Worm (Caenorhabditis elegans) whole organism, young adult: ENCODE results near the gene F17C11.22.

ENCODE experiments used
- B0019.2 ChIP-seq: fragments of 200-800 bp; sonication (Bioruptor generic); conservative IDR thresholded peaks from 2 replicates; pipeline ENCODE4 v1.3.6; 2022; ENCODE audit warnings: missing genetic modification reagents, missing genetic modification characterization, missing compliant biosample characterization
- D2030.7 ChIP-seq: fragments of 200-800 bp; sonication (Bioruptor generic); IDR thresholded peaks from 2 replicates; pipeline ENCODE4 v1.3.6; 2022; ENCODE audit warnings: missing genetic modification reagents, missing genetic modification characterization, missing compliant biosample characterization
- F23B12.7 ChIP-seq: sonication (generic microtip); optimal IDR thresholded peaks from 2 replicates; lab custom pipeline; 2017; ENCODE audit warnings: missing genetic modification characterization, mild to moderate bottlenecking, missing compliant biosample characterization, antibody characterized with exemption, moderate library complexity; ENCODE audit not compliant: insufficient read depth
- F33H1.4 ChIP-seq: fragments of 200-800 bp; sonication (Bioruptor generic); IDR thresholded peaks from 2 replicates; pipeline ENCODE4 v1.3.6; 2022; ENCODE audit warnings: missing genetic modification reagents, missing genetic modification characterization, missing compliant biosample characterization
- F39B2.1 ChIP-seq: fragments of 200-800 bp; sonication (Bioruptor generic); IDR thresholded peaks from 2 replicates; pipeline ENCODE4 v1.3.6; 2022; ENCODE audit warnings: missing genetic modification reagents, missing genetic modification characterization, missing compliant biosample characterization
- F49E8.2 ChIP-seq: sonication (generic microtip); optimal IDR thresholded peaks from 3 replicates; lab custom pipeline; 2017; ENCODE audit warnings: missing genetic modification characterization, mild to moderate bottlenecking, missing compliant biosample characterization, antibody characterized with exemption, moderate library complexity; ENCODE audit not compliant: insufficient read depth
- Y53F4B.3 ChIP-seq: fragments of 200-800 bp; sonication (Bioruptor generic); IDR thresholded peaks from 2 replicates; pipeline ENCODE4 v1.3.6; 2022; ENCODE audit warnings: missing genetic modification reagents, missing genetic modification characterization, missing compliant biosample characterization
- Y53G8AR.9 ChIP-seq: fragments of 200-800 bp; sonication (Bioruptor generic); conservative IDR thresholded peaks from 2 replicates; pipeline ENCODE4 v1.3.6; 2022; ENCODE audit warnings: missing genetic modification reagents, missing genetic modification characterization, missing compliant biosample characterization
- Y67H2A.10 ChIP-seq: fragments of 200-800 bp; sonication (Bioruptor generic); conservative IDR thresholded peaks from 2 replicates; pipeline ENCODE4 v1.3.6; 2022; ENCODE audit warnings: missing genetic modification reagents, missing genetic modification characterization, missing compliant biosample characterization
- Y95B8A.8 ChIP-seq: fragments of 200-800 bp; sonication (Bioruptor generic); IDR thresholded peaks from 2 replicates; pipeline ENCODE4 v1.3.6; 2022; ENCODE audit warnings: missing genetic modification reagents, missing genetic modification characterization, missing compliant biosample characterization
- ZK185.1 ChIP-seq: sonication (generic microtip); optimal IDR thresholded peaks from 2 replicates; lab custom pipeline; 2016; ENCODE audit warnings: mild to moderate bottlenecking, missing genetic modification characterization, missing compliant biosample characterization; ENCODE audit not compliant: poor library complexity, severe bottlenecking
- ama-1 ChIP-seq, 3 experiments: fragments of 150-350 bp in 1 of 3; sonication (generic microtip) in 2 of 3; optimal IDR thresholded peaks; 2 replicates each; lab custom pipeline; 2014 to 2018; ENCODE audit warnings: missing biosample characterization in 2 of 3, missing genetic modification characterization in 2 of 3, missing genetic modification reagents in 2 of 3
- attf-5 ChIP-seq: fragments of 200-800 bp; sonication (Bioruptor generic); optimal IDR thresholded peaks from 2 replicates; lab custom pipeline; 2018; ENCODE audit warnings: mild to moderate bottlenecking, missing genetic modification characterization, missing compliant biosample characterization
- attf-6 ChIP-seq: fragments of 200-800 bp; sonication (Bioruptor generic); IDR thresholded peaks from 2 replicates; pipeline ENCODE4 v1.3.6; 2022; ENCODE audit warnings: missing genetic modification reagents, missing genetic modification characterization, missing compliant biosample characterization
- ceh-100 ChIP-seq: fragments of 200-800 bp; sonication (Bioruptor generic); IDR thresholded peaks from 2 replicates; pipeline ENCODE4 v1.3.6; 2022; ENCODE audit warnings: missing genetic modification reagents, missing genetic modification characterization, missing compliant biosample characterization
- ceh-79 ChIP-seq: sonication (generic microtip); optimal IDR thresholded peaks from 2 replicates; lab custom pipeline; 2017; ENCODE audit warnings: mild to moderate bottlenecking, missing genetic modification characterization, missing compliant biosample characterization
- chd-7 ChIP-seq: sonication (generic microtip); optimal IDR thresholded peaks from 2 replicates; lab custom pipeline; 2016; ENCODE audit warnings: mild to moderate bottlenecking, missing genetic modification characterization, moderate library complexity, missing compliant biosample characterization
- die-1 ChIP-seq: sonication (generic microtip); optimal IDR thresholded peaks from 2 replicates; lab custom pipeline; 2016; ENCODE audit warnings: missing genotype, mild to moderate bottlenecking, missing genetic modification characterization, missing compliant biosample characterization
- ekl-4 ChIP-seq: fragments of 200-800 bp; sonication (Bioruptor generic); IDR thresholded peaks from 2 replicates; pipeline ENCODE4 v1.3.6; 2022; ENCODE audit warnings: missing genetic modification reagents, missing genetic modification characterization, missing compliant biosample characterization
- ets-4 ChIP-seq: fragments of 200-800 bp; sonication (Bioruptor generic); optimal IDR thresholded peaks from 2 replicates; lab custom pipeline; 2018; ENCODE audit warnings: mild to moderate bottlenecking, missing genetic modification characterization, missing compliant biosample characterization
- him-1 ChIP-seq: sonication (generic microtip); optimal IDR thresholded peaks from 2 replicates; lab custom pipeline; 2016; ENCODE audit warnings: missing genotype, missing genetic modification reagents, missing genetic modification characterization, missing compliant biosample characterization
- hlh-12 ChIP-seq: sonication (generic microtip); optimal IDR thresholded peaks from 2 replicates; lab custom pipeline; 2016; ENCODE audit warnings: missing genetic modification characterization, missing compliant biosample characterization
- hrde-1 ChIP-seq: sonication (generic microtip); optimal IDR thresholded peaks from 2 replicates; lab custom pipeline; 2016; ENCODE audit warnings: missing genetic modification characterization, mild to moderate bottlenecking, missing compliant biosample characterization, moderate library complexity, missing genotype, missing genetic modification reagents, borderline replicate concordance
- let-607 ChIP-seq, 2 experiments: fragments of 200-800 bp in 1 of 2; sonication (Bioruptor generic) in 1 of 2; sonication (generic microtip) in 1 of 2; optimal IDR thresholded peaks; 2 replicates each; lab custom pipeline; 2016 to 2018; ENCODE audit warnings: mild to moderate bottlenecking in 2 of 2, missing compliant biosample characterization in 2 of 2, missing genetic modification characterization in 2 of 2, moderate library complexity in 2 of 2, missing genotype in 1 of 2
- lin-35 ChIP-seq, 3 experiments: fragments of 150-350 bp in 2 of 3; sonication (generic microtip) in 1 of 3; optimal IDR thresholded peaks; 2 replicates each; lab custom pipeline; 2014 to 2018; ENCODE audit warnings: missing biosample characterization in 3 of 3, missing genetic modification characterization in 3 of 3, missing genetic modification reagents in 3 of 3
- lin-54 ChIP-seq: fragments of 200-800 bp; sonication (Bioruptor generic); optimal IDR thresholded peaks from 2 replicates; lab custom pipeline; 2018; ENCODE audit warnings: mild to moderate bottlenecking, missing genetic modification characterization, missing compliant biosample characterization
- madf-3 ChIP-seq: fragments of 200-800 bp; sonication (Bioruptor generic); IDR thresholded peaks from 2 replicates; pipeline ENCODE4 v1.3.6; 2022; ENCODE audit warnings: missing genetic modification reagents, missing genetic modification characterization, missing compliant biosample characterization
- madf-6 ChIP-seq: fragments of 200-800 bp; sonication (Bioruptor generic); IDR thresholded peaks from 2 replicates; pipeline ENCODE4 v1.3.6; 2022; ENCODE audit warnings: missing genetic modification reagents, missing genetic modification characterization, missing compliant biosample characterization
- madf-8 ChIP-seq: fragments of 200-800 bp; sonication (Bioruptor generic); conservative IDR thresholded peaks from 2 replicates; pipeline ENCODE4 v1.3.6; 2022; ENCODE audit warnings: missing genetic modification reagents, missing genetic modification characterization, missing compliant biosample characterization
- mcd-1 ChIP-seq: fragments of 200-800 bp; sonication (Bioruptor generic); IDR thresholded peaks from 2 replicates; pipeline ENCODE4 v1.3.6; 2022; ENCODE audit warnings: missing genetic modification reagents, missing genetic modification characterization, missing compliant biosample characterization
- mel-28 ChIP-seq: sonication (generic microtip); optimal IDR thresholded peaks from 2 replicates; lab custom pipeline; 2016; ENCODE audit warnings: borderline replicate concordance, mild to moderate bottlenecking, missing genetic modification characterization, missing compliant biosample characterization
- nfyb-1 ChIP-seq: fragments of 200-800 bp; sonication (Bioruptor generic); IDR thresholded peaks from 2 replicates; pipeline ENCODE4 v1.3.6; 2022; ENCODE audit warnings: missing genetic modification reagents, missing genetic modification characterization, missing compliant biosample characterization
- nhr-120 ChIP-seq: fragments of 200-800 bp; sonication (Bioruptor generic); IDR thresholded peaks from 2 replicates; pipeline ENCODE4 v1.3.6; 2022; ENCODE audit warnings: missing genetic modification characterization, missing compliant biosample characterization
- nhr-179 ChIP-seq: sonication (generic microtip); optimal IDR thresholded peaks from 2 replicates; lab custom pipeline; 2016; ENCODE audit warnings: mild to moderate bottlenecking, missing genetic modification characterization, missing compliant biosample characterization
- nhr-27 ChIP-seq: fragments of 200-800 bp; sonication (Bioruptor generic); optimal IDR thresholded peaks from 2 replicates; lab custom pipeline; 2018; ENCODE audit warnings: mild to moderate bottlenecking, missing genetic modification characterization, moderate library complexity, missing compliant biosample characterization
- repo-1 ChIP-seq: sonication (generic microtip); optimal IDR thresholded peaks from 2 replicates; lab custom pipeline; 2017; ENCODE audit warnings: mild to moderate bottlenecking, missing genetic modification characterization, missing compliant biosample characterization
- rpc-1 ChIP-seq, 2 experiments: fragments of 150-350 bp in 1 of 2; sonication (generic microtip) in 1 of 2; optimal IDR thresholded peaks; 2 replicates each; lab custom pipeline; 2014 to 2018; ENCODE audit warnings: missing biosample characterization in 1 of 2, missing genetic modification characterization in 1 of 2, missing genetic modification reagents in 1 of 2, missing genotype in 1 of 2
- snpc-3.4 ChIP-seq: sonication (generic microtip); optimal IDR thresholded peaks from 2 replicates; lab custom pipeline; 2017; ENCODE audit warnings: missing genetic modification characterization, mild to moderate bottlenecking, missing compliant biosample characterization, antibody characterized with exemption, moderate library complexity, missing genotype, missing genetic modification reagents
- snpc-4 ChIP-seq, 5 experiments: fragments of 150-350 bp in 1 of 5; sonication (generic microtip) in 4 of 5; optimal IDR thresholded peaks; 2 replicates each; lab custom pipeline; 2014 to 2018; ENCODE audit warnings: missing genetic modification characterization in 5 of 5, missing biosample characterization in 3 of 5, antibody characterized with exemption in 2 of 5, mild to moderate bottlenecking in 2 of 5, missing compliant biosample characterization in 2 of 5, missing genotype in 2 of 5, moderate library complexity in 2 of 5, missing genetic modification reagents in 1 of 5
- tlf-1 ChIP-seq: fragments of 200-800 bp; sonication (Bioruptor generic); optimal IDR thresholded peaks from 2 replicates; lab custom pipeline; 2018; ENCODE audit warnings: mild to moderate bottlenecking, missing genetic modification characterization, missing compliant biosample characterization
- unc-130 ChIP-seq: sonication (generic microtip); optimal IDR thresholded peaks from 2 replicates; lab custom pipeline; 2016; ENCODE audit warnings: missing genetic modification reagents, missing genetic modification characterization, missing compliant biosample characterization
- unc-62 ChIP-seq: fragments of 150-350 bp; optimal IDR thresholded peaks from 2 replicates; lab custom pipeline; 2014; ENCODE audit warnings: missing biosample characterization, missing genetic modification reagents, missing genetic modification characterization
- ztf-22 ChIP-seq: fragments of 200-800 bp; sonication (Bioruptor generic); optimal IDR thresholded peaks from 2 replicates; lab custom pipeline; 2018; ENCODE audit warnings: mild to moderate bottlenecking, missing genetic modification characterization, moderate library complexity, missing compliant biosample characterization

Gene F17C11.22

ce11 chrV:10967594-10968273 is 2.2 kb downstream of the F17C11.22 start:
- TF ChIP-seq ama-1 (optimal IDR thresholded peaks at IDR 0.05; lab: Kevin White, UChicago): no peak
- peak in 1 of 2 experiments; percentile 92 for TF ChIP-seq ama-1 (GFP tag; optimal IDR thresholded peaks at IDR 0.05; lab: Kevin White, UChicago)
- no peak for TF ChIP-seq F33H1.4 (GFP tag; lab: Robert Waterston, UW)
- 0 out of 2 replicates have a peak, but pooled peaks have one; percentile 15 for TF ChIP-seq madf-3 (GFP tag; lab: Robert Waterston, UW)
- TF ChIP-seq lin-35 (GFP tag; optimal IDR thresholded peaks at IDR 0.05; lab: Kevin White, UChicago): peak in 1 of 3 experiments; percentile 55
- TF ChIP-seq nhr-179: no peak
- TF ChIP-seq ceh-100: 0 out of 2 replicates have a peak, but pooled peaks have one; percentile 18
- 0 out of 2 replicates have a peak, but pooled peaks have one; percentile 13 for TF ChIP-seq attf-6
- 0 out of 2 replicates have a peak, but pooled peaks have one; percentile 66 for TF ChIP-seq Y53G8AR.9 (GFP tag; lab: Robert Waterston, UW)
- no peak for TF ChIP-seq snpc-4 (GFP tag; optimal IDR thresholded peaks at IDR 0.05; lab: Kevin White, UChicago)
- TF ChIP-seq snpc-4 (tag; optimal IDR thresholded peaks at IDR 0.05; lab: Kevin White, UChicago): peak in 1 of 4 experiments; percentile 51
- peak; percentile 24 for TF ChIP-seq attf-5 (GFP tag; lab: Kevin White, UChicago)
- TF ChIP-seq D2030.7 (GFP tag; lab: Robert Waterston, UW): 0 out of 2 replicates have a peak, but pooled peaks have one; percentile 11
- peak; percentile 43 for TF ChIP-seq hrde-1
- TF ChIP-seq Y67H2A.10: no peak
- peak; percentile 41 for TF ChIP-seq ztf-22 (GFP tag; lab: Kevin White, UChicago)
- TF ChIP-seq hlh-12 (tag; lab: Kevin White, UChicago): no peak
- TF ChIP-seq nhr-27: no peak
- TF ChIP-seq him-1 (tag; lab: Kevin White, UChicago): peak; percentile 76
- TF ChIP-seq ets-4: peak; percentile 72
- peak; percentile 50 for TF ChIP-seq tlf-1
- TF ChIP-seq ekl-4 (GFP tag; lab: Robert Waterston, UW): 0 out of 2 replicates have a peak, but pooled peaks have one; percentile 26
- peak; percentile 57 for TF ChIP-seq chd-7 (tag; lab: Kevin White, UChicago)
- peak; percentile 22; the same call in 1 of the 2 replicates for TF ChIP-seq mcd-1 (GFP tag; lab: Robert Waterston, UW)
- TF ChIP-seq Y95B8A.8: peak; percentile 37; the same call in 1 of the 2 replicates
- TF ChIP-seq rpc-1 (optimal IDR thresholded peaks at IDR 0.05; lab: Kevin White, UChicago): no peak
- no peak for TF ChIP-seq rpc-1 (tag; optimal IDR thresholded peaks at IDR 0.05; lab: Kevin White, UChicago)
- TF ChIP-seq unc-130 (GFP tag; lab: Kevin White, UChicago): peak; percentile 51
- TF ChIP-seq B0019.2 (GFP tag; lab: Robert Waterston, UW): no peak
- TF ChIP-seq let-607 (tag; optimal IDR thresholded peaks at IDR 0.05; lab: Kevin White, UChicago): peak; percentile 98 to 99
- TF ChIP-seq ceh-79 (tag; lab: Kevin White, UChicago): no peak
- TF ChIP-seq die-1 (tag; lab: Kevin White, UChicago): no peak
- TF ChIP-seq snpc-3.4 (tag; lab: Kevin White, UChicago): peak; percentile 79
- peak; percentile 27 for TF ChIP-seq ZK185.1 (tag; lab: Kevin White, UChicago)
- TF ChIP-seq nhr-120: 0 out of 2 replicates have a peak, but pooled peaks have one; percentile 10
- peak; percentile 92 for TF ChIP-seq unc-62
- TF ChIP-seq F23B12.7 (tag; lab: Kevin White, UChicago): no peak
- peak; percentile 52; the same call in 1 of the 2 replicates for TF ChIP-seq nfyb-1
- peak; percentile 74 for TF ChIP-seq repo-1 (tag; lab: Kevin White, UChicago)
- TF ChIP-seq madf-6: peak; percentile 69
- TF ChIP-seq mel-28 (tag; lab: Kevin White, UChicago): no peak
- peak; percentile 56; the same call in 1 of the 2 replicates for TF ChIP-seq F39B2.1
- TF ChIP-seq madf-8 (GFP tag; lab: Robert Waterston, UW): no peak
- peak; percentile 83 for TF ChIP-seq F49E8.2 (tag; lab: Kevin White, UChicago)
- TF ChIP-seq Y53F4B.3: no peak
- TF ChIP-seq lin-54 (GFP tag; lab: Kevin White, UChicago): peak; percentile 47
